Fruit fly (Drosophila melanogaster) whole organism, prepupa: ENCODE measurements around the gene CG14259.

Experiments
- Blimp-1 ChIP-seq: fragments of 200-800 bp; sonication (Bioruptor generic); optimal IDR thresholded peaks from 3 replicates; lab custom pipeline; 2017; ENCODE audit warnings: missing biosample characterization, missing genetic modification characterization, mild to moderate bottlenecking, moderate library complexity, missing genetic modification reagents
- CG11294 ChIP-seq: fragments of 200-800 bp; sonication (Bioruptor generic); IDR thresholded peaks from 2 replicates; pipeline ENCODE4 v1.3.6; 2022; ENCODE audit warnings: missing biosample characterization, missing genetic modification characterization
- CG11762 ChIP-seq: fragments of 200-800 bp; sonication (Bioruptor generic); optimal IDR thresholded peaks from 3 replicates; lab custom pipeline; 2016; ENCODE audit warnings: missing biosample characterization, missing genetic modification characterization; ENCODE audit not compliant: insufficient read depth
- CG11902 ChIP-seq: fragments of 200-800 bp; sonication (Bioruptor generic); optimal IDR thresholded peaks from 3 replicates; lab custom pipeline; 2016; ENCODE audit warnings: missing biosample characterization, missing genetic modification characterization
- CG15336 ChIP-seq: fragments of 200-800 bp; sonication (Bioruptor generic); IDR thresholded peaks from 2 replicates; pipeline ENCODE4 v1.3.6; 2022; ENCODE audit warnings: missing biosample characterization, missing genetic modification characterization
- CG1621 ChIP-seq: fragments of 200-800 bp; sonication (Bioruptor generic); optimal IDR thresholded peaks from 3 replicates; lab custom pipeline; 2018; ENCODE audit warnings: missing biosample characterization, mild to moderate bottlenecking, missing genetic modification characterization
- CG16779 ChIP-seq: fragments of 200-800 bp; sonication (Bioruptor generic); optimal IDR thresholded peaks from 3 replicates; lab custom pipeline; 2017; ENCODE audit warnings: missing biosample characterization, mild to moderate bottlenecking, missing genetic modification characterization
- CG3032 ChIP-seq: fragments of 200-800 bp; optimal IDR thresholded peaks from 2 replicates; lab custom pipeline; 2019; ENCODE audit warnings: missing biosample characterization, mild to moderate bottlenecking, missing genetic modification characterization, moderate library complexity
- CG32006 ChIP-seq: fragments of 200-800 bp; sonication (Bioruptor generic); optimal IDR thresholded peaks from 3 replicates; lab custom pipeline; 2017; ENCODE audit warnings: missing biosample characterization, mild to moderate bottlenecking, missing genetic modification characterization
- CG3919 ChIP-seq: fragments of 200-800 bp; sonication (Bioruptor generic); optimal IDR thresholded peaks from 3 replicates; lab custom pipeline; 2016; ENCODE audit warnings: missing biosample characterization, missing genetic modification characterization
- CG4318 ChIP-seq: fragments of 200-800 bp; sonication (Bioruptor generic); optimal IDR thresholded peaks from 3 replicates; lab custom pipeline; 2017; ENCODE audit warnings: missing biosample characterization, mild to moderate bottlenecking, missing genetic modification characterization
- CG6163 ChIP-seq: fragments of 200-800 bp; sonication (Bioruptor generic); IDR thresholded peaks from 3 replicates; pipeline ENCODE4 v1.3.6; 2022; ENCODE audit warnings: missing biosample characterization, missing genetic modification characterization
- CG6276 ChIP-seq: fragments of 200-800 bp; sonication (Bioruptor generic); optimal IDR thresholded peaks from 2 replicates; lab custom pipeline; 2017; ENCODE audit warnings: missing biosample characterization, mild to moderate bottlenecking, missing genetic modification characterization
- CG6854 ChIP-seq: fragments of 200-800 bp; sonication (Bioruptor generic); optimal IDR thresholded peaks from 2 replicates; lab custom pipeline; 2017; ENCODE audit warnings: missing biosample characterization, mild to moderate bottlenecking, missing genetic modification characterization
- CG7368 ChIP-seq: fragments of 200-800 bp; sonication (Bioruptor generic); optimal IDR thresholded peaks from 3 replicates; lab custom pipeline; 2016; ENCODE audit warnings: missing biosample characterization, missing genetic modification characterization
- CG8119 ChIP-seq: fragments of 200-800 bp; sonication (Bioruptor generic); IDR thresholded peaks from 3 replicates; pipeline ENCODE4 v1.3.6; 2022; ENCODE audit warnings: missing biosample characterization, missing genetic modification characterization
- CG8319 ChIP-seq: fragments of 200-800 bp; sonication (Bioruptor generic); optimal IDR thresholded peaks from 3 replicates; lab custom pipeline; 2016; ENCODE audit warnings: missing biosample characterization, missing genetic modification characterization
- CG8632 ChIP-seq: fragments of 200-800 bp; sonication (Bioruptor generic); optimal IDR thresholded peaks from 3 replicates; lab custom pipeline; 2016; ENCODE audit warnings: missing biosample characterization, missing genetic modification characterization
- Eip75B ChIP-seq: fragments of 200-800 bp; sonication (Bioruptor generic); optimal IDR thresholded peaks from 3 replicates; lab custom pipeline; 2016; ENCODE audit warnings: missing biosample characterization, missing genetic modification characterization
- Eip78C ChIP-seq: fragments of 200-800 bp; sonication (Bioruptor generic); peaks from one replicate; lab custom pipeline; 2016; ENCODE audit warnings: missing biosample characterization, missing genetic modification characterization
- Eip93F ChIP-seq: fragments of 200-800 bp; sonication (Bioruptor generic); optimal IDR thresholded peaks from 2 replicates; lab custom pipeline; 2016; ENCODE audit warnings: missing biosample characterization, mild to moderate bottlenecking, missing genetic modification characterization
- Ets21C ChIP-seq: fragments of 200-800 bp; sonication (Bioruptor generic); optimal IDR thresholded peaks from 3 replicates; lab custom pipeline; 2016; ENCODE audit warnings: missing biosample characterization, missing genetic modification characterization
- Ets96B ChIP-seq: fragments of 200-800 bp; optimal IDR thresholded peaks from 2 replicates; lab custom pipeline; 2019; ENCODE audit warnings: missing biosample characterization, mild to moderate bottlenecking, missing genetic modification characterization, moderate library complexity
- Gug ChIP-seq: fragments of 200-800 bp; sonication (Bioruptor generic); IDR thresholded peaks from 2 replicates; pipeline ENCODE4 v1.3.6; 2022; ENCODE audit warnings: missing biosample characterization, missing genetic modification characterization
- Hr38 ChIP-seq: sonication (Bioruptor generic); optimal IDR thresholded peaks from 2 replicates; lab custom pipeline; 2016; ENCODE audit warnings: missing biosample characterization, missing genetic modification characterization
- Hr4 ChIP-seq: fragments of 200-800 bp; sonication (Bioruptor generic); optimal IDR thresholded peaks from 3 replicates; lab custom pipeline; 2016; ENCODE audit warnings: missing biosample characterization, missing genetic modification characterization
- Lpt ChIP-seq: fragments of 200-800 bp; sonication (Bioruptor generic); optimal IDR thresholded peaks from 3 replicates; lab custom pipeline; 2016; ENCODE audit warnings: missing biosample characterization, missing genetic modification characterization
- Met ChIP-seq: fragments of 200-800 bp; sonication (Bioruptor generic); optimal IDR thresholded peaks from 3 replicates; lab custom pipeline; 2016; ENCODE audit warnings: missing biosample characterization, missing genetic modification characterization
- OdsH ChIP-seq: fragments of 200-800 bp; sonication (Bioruptor generic); optimal IDR thresholded peaks from 3 replicates; lab custom pipeline; 2016; ENCODE audit warnings: missing biosample characterization, missing genetic modification characterization
- Smox ChIP-seq: fragments of 200-800 bp; sonication (Bioruptor generic); optimal IDR thresholded peaks from 3 replicates; lab custom pipeline; 2016; ENCODE audit warnings: missing biosample characterization, missing genetic modification characterization
- Sox14 ChIP-seq: fragments of 200-800 bp; sonication (Bioruptor generic); optimal IDR thresholded peaks from 3 replicates; lab custom pipeline; 2016; ENCODE audit warnings: missing biosample characterization, missing genetic modification characterization
- Sox15 ChIP-seq: fragments of 200-800 bp; sonication (Bioruptor generic); optimal IDR thresholded peaks from 3 replicates; lab custom pipeline; 2016; ENCODE audit warnings: missing biosample characterization, missing genetic modification characterization
- achi ChIP-seq: fragments of 200-800 bp; sonication (Bioruptor generic); optimal IDR thresholded peaks from 3 replicates; lab custom pipeline; 2016; ENCODE audit warnings: missing biosample characterization, missing genetic modification characterization
- acj6 ChIP-seq: fragments of 200-800 bp; sonication (Bioruptor generic); optimal IDR thresholded peaks from 3 replicates; lab custom pipeline; 2016; ENCODE audit warnings: missing biosample characterization, missing genetic modification characterization
- cyc ChIP-seq: fragments of 200-800 bp; sonication (Bioruptor generic); optimal IDR thresholded peaks from 3 replicates; lab custom pipeline; 2016; ENCODE audit warnings: missing biosample characterization, missing genetic modification characterization
- dac ChIP-seq: fragments of 200-800 bp; sonication (Bioruptor generic); optimal IDR thresholded peaks from 2 replicates; lab custom pipeline; 2017; ENCODE audit warnings: missing biosample characterization, mild to moderate bottlenecking, missing genetic modification characterization
- dsx ChIP-seq: fragments of 200-800 bp; optimal IDR thresholded peaks from 3 replicates; lab custom pipeline; 2019; ENCODE audit warnings: missing biosample characterization, mild to moderate bottlenecking, missing genetic modification characterization, moderate library complexity; ENCODE audit not compliant: poor library complexity, severe bottlenecking
- eg ChIP-seq: fragments of 200-800 bp; sonication (Bioruptor generic); IDR thresholded peaks from 3 replicates; pipeline ENCODE4 v1.3.6; 2022; ENCODE audit warnings: missing biosample characterization, missing genetic modification characterization
- esn ChIP-seq: fragments of 200-800 bp; sonication (Bioruptor generic); optimal IDR thresholded peaks from 2 replicates; lab custom pipeline; 2016; ENCODE audit warnings: missing biosample characterization, mild to moderate bottlenecking, missing genetic modification characterization, moderate library complexity
- fd59A ChIP-seq: fragments of 200-800 bp; sonication (Bioruptor generic); optimal IDR thresholded peaks from 2 replicates; lab custom pipeline; 2017; ENCODE audit warnings: missing biosample characterization, mild to moderate bottlenecking, missing genetic modification characterization, missing genetic modification reagents
- net ChIP-seq: fragments of 200-800 bp; sonication (Bioruptor generic); optimal IDR thresholded peaks from 3 replicates; lab custom pipeline; 2016; ENCODE audit warnings: missing biosample characterization, missing genetic modification characterization
- pdm3 ChIP-seq: fragments of 200-800 bp; sonication (Bioruptor generic); optimal IDR thresholded peaks from 3 replicates; lab custom pipeline; 2016; ENCODE audit warnings: missing biosample characterization, missing genetic modification characterization
- salr ChIP-seq, 2 experiments: fragments of 200-800 bp; sonication (Bioruptor generic); optimal IDR thresholded peaks; 3 replicates each; lab custom pipeline; 2016 to 2018; ENCODE audit warnings: missing biosample characterization in 2 of 2, missing genetic modification characterization in 2 of 2, mild to moderate bottlenecking in 1 of 2
- spab ChIP-seq: fragments of 200-800 bp; sonication (Bioruptor generic); optimal IDR thresholded peaks from 2 replicates; lab custom pipeline; 2017; ENCODE audit warnings: missing biosample characterization, mild to moderate bottlenecking, missing genetic modification characterization, missing genetic modification reagents
- ss ChIP-seq, 2 experiments: fragments of 200-800 bp; sonication (Bioruptor generic); optimal IDR thresholded peaks; 2 replicates in 1 of 2; 3 replicates in 1 of 2; lab custom pipeline; 2017 to 2018; ENCODE audit warnings: mild to moderate bottlenecking in 2 of 2, missing biosample characterization in 2 of 2, missing genetic modification characterization in 2 of 2, moderate library complexity in 1 of 2
- svp ChIP-seq: fragments of 200-800 bp; sonication (Bioruptor generic); peaks from one replicate; lab custom pipeline; 2016; ENCODE audit warnings: missing biosample characterization, missing genetic modification characterization
- vri ChIP-seq: fragments of 200-800 bp; sonication (Bioruptor generic); optimal IDR thresholded peaks from 3 replicates; lab custom pipeline; 2016; ENCODE audit warnings: missing biosample characterization, mild to moderate bottlenecking, missing genetic modification characterization

Gene CG14259

DNA sequence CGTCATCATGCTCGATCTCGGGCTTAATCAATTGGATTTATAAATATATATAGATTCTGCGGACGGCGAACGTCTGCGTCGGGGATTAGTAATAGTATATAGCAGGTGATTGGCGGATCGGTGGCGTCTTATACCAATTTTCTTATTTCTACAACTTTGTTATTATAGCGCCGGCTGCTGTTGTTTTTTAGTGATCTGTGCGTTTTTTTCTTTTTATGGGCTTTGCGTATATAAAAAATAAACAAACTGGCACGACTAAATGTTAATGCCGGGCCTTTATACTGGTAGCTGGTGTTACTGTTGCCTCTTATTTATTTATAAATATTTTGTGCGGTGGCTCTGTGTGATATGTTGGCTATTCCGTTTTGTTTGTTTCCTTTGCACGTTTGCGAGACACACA, 25.1 kb upstream of the CG14259 start (continued):
- no peak for TF ChIP-seq CG3032 (tag; lab: Kevin White, UChicago)
- peak; percentile 26 for TF ChIP-seq CG16779 (tag; lab: Kevin White, UChicago)
- TF ChIP-seq CG8632 (GFP tag; lab: Kevin White, UChicago) = no peak
- no peak for TF ChIP-seq CG11762 (GFP tag; lab: Kevin White, UChicago)
- no peak for TF ChIP-seq Ets21C (GFP tag; lab: Kevin White, UChicago)
- no peak for TF ChIP-seq Lpt (GFP tag; lab: Kevin White, UChicago)
- TF ChIP-seq CG11294 = no peak
- peak; percentile 37 for TF ChIP-seq CG6276 (GFP tag; lab: Kevin White, UChicago)
- no peak for TF ChIP-seq esn (GFP tag; lab: Kevin White, UChicago)
- no peak for TF ChIP-seq Sox15 (GFP tag; lab: Kevin White, UChicago)
- TF ChIP-seq dac (GFP tag; lab: Kevin White, UChicago) = no peak
- TF ChIP-seq Hr38 (GFP tag; lab: Kevin White, UChicago) = no peak
- TF ChIP-seq, all 60 proteins: peak for 15

DNA sequence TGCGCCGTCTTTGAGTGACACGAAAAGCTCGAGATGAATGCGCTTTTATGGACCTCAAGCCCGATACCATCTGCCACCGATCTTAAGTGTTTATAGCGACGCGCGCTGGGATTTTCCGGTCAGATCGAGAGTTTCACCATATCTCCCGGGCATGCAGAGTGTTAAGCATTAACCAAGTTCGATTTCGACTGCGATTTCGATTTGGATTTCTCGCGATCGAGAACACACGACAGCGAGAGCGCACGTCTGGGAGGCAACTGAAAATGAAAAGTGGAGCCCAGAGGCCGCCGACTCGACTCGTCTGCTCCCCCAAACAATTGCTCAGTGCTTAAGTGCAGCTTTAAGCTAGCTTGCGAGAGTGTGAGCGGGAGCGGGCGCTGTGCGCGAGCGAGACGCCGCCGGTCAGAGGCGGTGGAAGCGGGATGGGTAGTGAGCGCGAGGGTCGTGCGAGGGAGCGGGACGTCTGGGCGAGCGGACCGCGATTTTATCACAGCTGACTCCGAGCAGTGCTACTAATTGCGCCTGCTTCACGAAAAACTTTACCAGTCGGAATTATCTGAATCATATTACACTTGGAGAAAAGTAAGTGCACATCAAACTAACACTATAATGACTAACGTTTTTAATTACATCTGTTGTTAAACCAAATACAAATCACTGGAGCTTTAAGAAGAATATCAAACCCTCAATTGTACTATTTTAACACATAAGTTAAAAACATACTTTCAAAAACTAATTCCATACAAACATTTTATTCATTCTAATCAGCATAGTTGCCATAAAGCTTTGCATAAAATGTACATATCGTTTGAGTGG, 24.3 kb upstream of the CG14259 start, which contains the start of gene spz:
spz (minus strand) TSS at position 261 of the 816 bp plus-strand sequence.
- TF ChIP-seq svp (peak; percentile 98), Hr38 (GFP tag; lab: Kevin White, UChicago) (no peak), Ets21C (GFP tag; lab: Kevin White, UChicago) (no peak), acj6 (GFP tag; lab: Kevin White, UChicago) (no peak), CG8119 (GFP tag; lab: Robert Waterston, UW) (peak; percentile 33; the same call in 1 of the 3 replicates), achi (no peak), CG3919 (GFP tag; lab: Kevin White, UChicago) (peak; percentile 21), Smox (GFP tag; lab: Kevin White, UChicago) (no peak), Eip75B (GFP tag; lab: Kevin White, UChicago) (no peak), ss (GFP tag; optimal IDR thresholded peaks at IDR 0.05; lab: Kevin White, UChicago) (peak in 1 of 2 experiments; percentile 16), CG32006 (GFP tag; lab: Kevin White, UChicago) (no peak), Hr4 (peak; percentile 40), fd59A (GFP tag; lab: Kevin White, UChicago) (no peak), Met (GFP tag; lab: Kevin White, UChicago) (no peak), OdsH (GFP tag; lab: Kevin White, UChicago) (peak; percentile 22), salr (GFP tag; optimal IDR thresholded peaks at IDR 0.05; lab: Kevin White, UChicago) (no peak), spab (GFP tag; lab: Kevin White, UChicago) (no peak), Ets96B (tag; lab: Kevin White, UChicago) (no peak), CG6276 (GFP tag; lab: Kevin White, UChicago) (no peak), CG8319 (GFP tag; lab: Kevin White, UChicago) (no peak), CG15336 (GFP tag; lab: Robert Waterston, UW) (peak; percentile 47), eg (peak; percentile 58; the same call in 2 of the 3 replicates), cyc (GFP tag; lab: Kevin White, UChicago) (no peak), Gug (GFP tag; lab: Robert Waterston, UW) (no peak), CG1621 (tag; lab: Kevin White, UChicago) (no peak), vri (GFP tag; lab: Kevin White, UChicago) (no peak), Lpt (GFP tag; lab: Kevin White, UChicago) (peak; percentile 4), Eip93F (no peak), CG4318 (GFP tag; lab: Kevin White, UChicago) (no peak), CG11902 (GFP tag; lab: Kevin White, UChicago) (no peak), CG6163 (GFP tag; lab: Robert Waterston, UW) (peak; percentile 20; the same call in 1 of the 3 replicates), CG11762 (GFP tag; lab: Kevin White, UChicago) (peak; percentile 12), CG6854 (no peak), pdm3 (GFP tag; lab: Kevin White, UChicago) (peak; percentile 4), Eip78C (GFP tag; lab: Kevin White, UChicago) (peak; percentile 77), dac (GFP tag; lab: Kevin White, UChicago) (no peak), Sox15 (GFP tag; lab: Kevin White, UChicago) (no peak), Blimp-1 (GFP tag; lab: Kevin White, UChicago) (peak; percentile 48), net (GFP tag; lab: Kevin White, UChicago) (peak; percentile 13), dsx (GFP tag; lab: Kevin White, UChicago) (peak; percentile 19), Sox14 (GFP tag; lab: Kevin White, UChicago) (no peak), CG7368 (GFP tag; lab: Kevin White, UChicago) (no peak)
